Worm (Caenorhabditis elegans) whole organism, L1 larva: ENCODE measurements around the gene srm-6.

ENCODE experiments used
- C04F5.9 ChIP-seq: sonication (generic microtip); optimal IDR thresholded peaks from 2 replicates; lab custom pipeline; 2016; ENCODE audit warnings: missing genetic modification characterization, missing compliant biosample characterization
- F16B12.6 ChIP-seq: fragments of 150-350 bp; optimal IDR thresholded peaks from 2 replicates; lab custom pipeline; 2014; ENCODE audit warnings: missing biosample characterization, missing genetic modification characterization
- Y116A8C.19 ChIP-seq: sonication (generic microtip); optimal IDR thresholded peaks from 2 replicates; lab custom pipeline; 2016; ENCODE audit warnings: missing compliant biosample characterization, missing genetic modification characterization, borderline replicate concordance
- aha-1 ChIP-seq: fragments of 150-350 bp; optimal IDR thresholded peaks from 2 replicates; lab custom pipeline; 2014; ENCODE audit warnings: missing biosample characterization, missing genetic modification characterization
- efl-3 ChIP-seq: fragments of 200-800 bp; sonication (Bioruptor generic); optimal IDR thresholded peaks from 2 replicates; lab custom pipeline; 2018; ENCODE audit warnings: mild to moderate bottlenecking, missing genetic modification characterization, missing compliant biosample characterization
- fkh-10 ChIP-seq: sonication (generic microtip); optimal IDR thresholded peaks from 2 replicates; lab custom pipeline; 2017; ENCODE audit warnings: missing biosample characterization, missing genetic modification reagents, missing genetic modification characterization
- fkh-4 ChIP-seq: sonication (generic microtip); optimal IDR thresholded peaks from 2 replicates; lab custom pipeline; 2016; ENCODE audit warnings: missing compliant biosample characterization, missing genetic modification characterization, borderline replicate concordance
- fkh-8 ChIP-seq: sonication (generic microtip); optimal IDR thresholded peaks from 2 replicates; lab custom pipeline; 2016; ENCODE audit warnings: mild to moderate bottlenecking, missing genetic modification characterization, missing compliant biosample characterization
- hlh-17 ChIP-seq: fragments of 200-800 bp; sonication (Bioruptor generic); optimal IDR thresholded peaks from 2 replicates; lab custom pipeline; 2018; ENCODE audit warnings: missing genetic modification characterization, mild to moderate bottlenecking, missing compliant biosample characterization, moderate library complexity, borderline replicate concordance
- hlh-4 ChIP-seq: sonication (generic microtip); optimal IDR thresholded peaks from 2 replicates; lab custom pipeline; 2016; ENCODE audit warnings: mild to moderate bottlenecking, missing genetic modification characterization, missing compliant biosample characterization
- isw-1 ChIP-seq: fragments of 200-800 bp; sonication (Bioruptor generic); IDR thresholded peaks from 2 replicates; pipeline ENCODE4 v1.3.6; 2022; ENCODE audit warnings: missing genetic modification characterization, missing compliant biosample characterization
- nhr-12 ChIP-seq: sonication (generic microtip); optimal IDR thresholded peaks from 2 replicates; lab custom pipeline; 2017; ENCODE audit warnings: missing biosample characterization, missing genetic modification characterization
- nhr-20 ChIP-seq: sonication (generic microtip); optimal IDR thresholded peaks from 2 replicates; lab custom pipeline; 2016; ENCODE audit warnings: mild to moderate bottlenecking, missing genetic modification characterization, missing compliant biosample characterization
- nhr-237 ChIP-seq: fragments of 150-350 bp; optimal IDR thresholded peaks from 2 replicates; lab custom pipeline; 2014; ENCODE audit warnings: missing biosample characterization, missing genetic modification characterization
- nhr-28 ChIP-seq: fragments of 150-350 bp; optimal IDR thresholded peaks from 2 replicates; lab custom pipeline; 2014; ENCODE audit warnings: missing biosample characterization, missing genetic modification characterization
- nhr-71 ChIP-seq: sonication (generic microtip); optimal IDR thresholded peaks from 2 replicates; lab custom pipeline; 2016; ENCODE audit warnings: mild to moderate bottlenecking, missing genetic modification characterization, moderate library complexity, missing compliant biosample characterization
- pag-3 ChIP-seq: sonication (generic microtip); optimal IDR thresholded peaks from 2 replicates; lab custom pipeline; 2017; ENCODE audit warnings: missing genetic modification characterization, mild to moderate bottlenecking, missing compliant biosample characterization, antibody characterized with exemption, borderline replicate concordance; ENCODE audit not compliant: insufficient read depth
- pax-3 ChIP-seq: fragments of 200-800 bp; sonication (Bioruptor generic); optimal IDR thresholded peaks from 2 replicates; lab custom pipeline; 2018; ENCODE audit warnings: mild to moderate bottlenecking, missing genetic modification characterization, moderate library complexity, missing compliant biosample characterization
- swsn-7 ChIP-seq: sonication (generic microtip); optimal IDR thresholded peaks from 2 replicates; lab custom pipeline; 2016; ENCODE audit warnings: missing genetic modification characterization, missing compliant biosample characterization
- tbx-2 ChIP-seq: sonication (generic microtip); optimal IDR thresholded peaks from 2 replicates; lab custom pipeline; 2016; ENCODE audit warnings: missing genetic modification characterization, missing compliant biosample characterization
- zip-4 ChIP-seq: fragments of 200-800 bp; sonication (Bioruptor generic); optimal IDR thresholded peaks from 2 replicates; lab custom pipeline; 2018; ENCODE audit warnings: mild to moderate bottlenecking, missing genetic modification characterization, moderate library complexity, missing compliant biosample characterization
- ztf-11 ChIP-seq, 2 experiments: sonication (generic microtip); optimal IDR thresholded peaks; 2 replicates each; lab custom pipeline; 2016 to 2017; ENCODE audit warnings: missing genetic modification characterization in 2 of 2, missing biosample characterization in 1 of 2, missing compliant biosample characterization in 1 of 2

The srm-6 gene

ce11 chrV:14380242-14380641, 43.5 kb downstream of the srm-6 start:
- no peak for TF ChIP-seq C04F5.9 (tag; lab: Kevin White, UChicago)
- TF ChIP-seq nhr-71, result peak; percentile 10
- TF ChIP-seq nhr-12 (tag; lab: Kevin White, UChicago), result no peak
- no peak for TF ChIP-seq Y116A8C.19 (tag; lab: Kevin White, UChicago)
- TF ChIP-seq fkh-4, result no peak
- no peak for TF ChIP-seq fkh-10
- TF ChIP-seq zip-4 (GFP tag; lab: Kevin White, UChicago), result no peak
- TF ChIP-seq nhr-20, result no peak
- TF ChIP-seq isw-1 (GFP tag; lab: Robert Waterston, UW), result no peak
- TF ChIP-seq swsn-7 (tag; lab: Kevin White, UChicago), result no peak
- TF ChIP-seq pax-3 (tag; lab: Kevin White, UChicago), result peak; percentile 4
- peak; percentile 8 for TF ChIP-seq fkh-8 (tag; lab: Kevin White, UChicago)
- TF ChIP-seq ztf-11 (tag; optimal IDR thresholded peaks at IDR 0.05; lab: Kevin White, UChicago), result no peak
- no peak for TF ChIP-seq tbx-2 (tag; lab: Kevin White, UChicago)
- no peak for TF ChIP-seq nhr-28 (tag; lab: Kevin White, UChicago)
- no peak for TF ChIP-seq aha-1
- no peak for TF ChIP-seq pag-3 (tag; lab: Kevin White, UChicago)
- TF ChIP-seq hlh-17 (GFP tag; lab: Kevin White, UChicago), result no peak
- TF ChIP-seq hlh-4 (tag; lab: Kevin White, UChicago), result peak; percentile 55
- TF ChIP-seq F16B12.6 (tag; lab: Kevin White, UChicago), result no peak
- no peak for TF ChIP-seq efl-3
- no peak for TF ChIP-seq nhr-237 (tag; lab: Kevin White, UChicago)
- TF ChIP-seq, all 84 proteins: peak for 4
